Fruit fly (Drosophila melanogaster) whole organism, embryonic: ENCODE measurements around the gene CG6163.
A peak's percentile ranks its signal among the peaks of the same experiment; 100 is the strongest.

Experiments
- ATbp ChIP-seq: fragments of 200-800 bp; sonication (Bioruptor generic); optimal IDR thresholded peaks from 2 replicates; lab custom pipeline; 2017; ENCODE audit warnings: missing biosample characterization, mild to moderate bottlenecking, missing genetic modification characterization, missing genetic modification reagents
- Ada2b ChIP-seq: fragments of 200-800 bp; sonication (Bioruptor generic); IDR thresholded peaks from 2 replicates; pipeline ENCODE4 v1.3.6; 2022; ENCODE audit warnings: missing biosample characterization, missing genetic modification characterization
- Atf6 ChIP-seq: fragments of 200-800 bp; sonication (Bioruptor generic); IDR thresholded peaks from 2 replicates; pipeline ENCODE4 v1.3.6; 2022; ENCODE audit warnings: missing biosample characterization, missing genetic modification characterization
- CG10209 ChIP-seq: fragments of 200-800 bp; sonication (Bioruptor generic); optimal IDR thresholded peaks from 3 replicates; lab custom pipeline; 2017; ENCODE audit warnings: missing biosample characterization, mild to moderate bottlenecking, missing genetic modification characterization, missing genetic modification reagents
- CG11504 ChIP-seq: fragments of 200-800 bp; sonication (Bioruptor generic); optimal IDR thresholded peaks from 3 replicates; lab custom pipeline; 2019; ENCODE audit warnings: missing biosample characterization, mild to moderate bottlenecking, missing genetic modification characterization, moderate library complexity
- CG11695 ChIP-seq: fragments of 200-800 bp; sonication (Bioruptor generic); IDR thresholded peaks from 3 replicates; pipeline ENCODE4 v1.3.6; 2022; ENCODE audit warnings: missing biosample characterization, missing genetic modification characterization
- CG12391 ChIP-seq: fragments of 200-800 bp; sonication (Bioruptor generic); optimal IDR thresholded peaks from 3 replicates; lab custom pipeline; 2018; ENCODE audit warnings: missing biosample characterization, mild to moderate bottlenecking, missing genetic modification characterization, moderate library complexity
- CG12769 ChIP-seq: fragments of 200-800 bp; sonication (Bioruptor generic); optimal IDR thresholded peaks from 2 replicates; lab custom pipeline; 2019; ENCODE audit warnings: missing biosample characterization, mild to moderate bottlenecking, missing genetic modification characterization, moderate library complexity
- CG13296 ChIP-seq: fragments of 200-800 bp; sonication (Bioruptor generic); optimal IDR thresholded peaks from 3 replicates; lab custom pipeline; 2018; ENCODE audit warnings: missing biosample characterization, mild to moderate bottlenecking, missing genetic modification characterization
- CG13424 ChIP-seq: fragments of 200-800 bp; sonication (Bioruptor generic); optimal IDR thresholded peaks from 2 replicates; lab custom pipeline; 2019; ENCODE audit warnings: missing biosample characterization, mild to moderate bottlenecking, missing genetic modification characterization, moderate library complexity
- CG13894 ChIP-seq: fragments of 200-800 bp; sonication (Bioruptor generic); optimal IDR thresholded peaks from 3 replicates; lab custom pipeline; 2018; ENCODE audit warnings: missing biosample characterization, mild to moderate bottlenecking, missing genetic modification characterization, moderate library complexity
- CG14014 ChIP-seq: fragments of 200-800 bp; sonication (Bioruptor generic); IDR thresholded peaks from 2 replicates; pipeline ENCODE4 v1.3.6; 2022; ENCODE audit warnings: missing biosample characterization, missing genetic modification characterization
- CG14860 ChIP-seq: fragments of 200-800 bp; sonication (Bioruptor generic); IDR thresholded peaks from 3 replicates; pipeline ENCODE4 v1.3.6; 2022; ENCODE audit warnings: missing biosample characterization, missing genetic modification characterization; ENCODE audit not compliant: partially characterized antibody
- CG15601 ChIP-seq: fragments of 200-800 bp; sonication (Bioruptor generic); optimal IDR thresholded peaks from 3 replicates; lab custom pipeline; 2019; ENCODE audit warnings: missing biosample characterization, mild to moderate bottlenecking, missing genetic modification characterization, moderate library complexity
- CG16815 ChIP-seq: fragments of 200-800 bp; sonication (Bioruptor generic); optimal IDR thresholded peaks from 3 replicates; lab custom pipeline; 2017; ENCODE audit warnings: missing biosample characterization, mild to moderate bottlenecking, missing genetic modification characterization
- CG16863 ChIP-seq: fragments of 200-800 bp; sonication (Bioruptor generic); optimal IDR thresholded peaks from 3 replicates; lab custom pipeline; 2016; ENCODE audit warnings: missing biosample characterization, missing genetic modification characterization
- CG17568 ChIP-seq: fragments of 200-800 bp; sonication (Bioruptor generic); optimal IDR thresholded peaks from 2 replicates; lab custom pipeline; 2018; ENCODE audit warnings: missing biosample characterization, mild to moderate bottlenecking, missing genetic modification characterization, moderate library complexity
- CG17612 ChIP-seq: fragments of 200-800 bp; sonication (Bioruptor generic); IDR thresholded peaks from 2 replicates; pipeline ENCODE4 v1.3.6; 2022; ENCODE audit warnings: missing biosample characterization, missing genetic modification characterization
- CG18764 ChIP-seq: fragments of 200-800 bp; sonication (Bioruptor generic); optimal IDR thresholded peaks from 3 replicates; lab custom pipeline; 2016; ENCODE audit warnings: missing biosample characterization, missing genetic modification characterization
- CG2712 ChIP-seq: fragments of 200-800 bp; optimal IDR thresholded peaks from 3 replicates; lab custom pipeline; 2019; ENCODE audit warnings: missing biosample characterization, mild to moderate bottlenecking, missing genetic modification characterization, moderate library complexity
- CG30403 ChIP-seq: fragments of 200-800 bp; sonication (Bioruptor generic); optimal IDR thresholded peaks from 3 replicates; lab custom pipeline; 2016; ENCODE audit warnings: missing biosample characterization, missing genetic modification characterization
- CG5245 ChIP-seq: fragments of 200-800 bp; sonication (Bioruptor generic); optimal IDR thresholded peaks from 3 replicates; lab custom pipeline; 2016; ENCODE audit warnings: missing biosample characterization, missing genetic modification characterization
- CG6683 ChIP-seq: fragments of 200-800 bp; sonication (Bioruptor generic); optimal IDR thresholded peaks from 2 replicates; lab custom pipeline; 2017; ENCODE audit warnings: missing biosample characterization, mild to moderate bottlenecking, missing genetic modification characterization, missing genetic modification reagents
- CG7556 ChIP-seq: fragments of 200-800 bp; sonication (Bioruptor generic); optimal IDR thresholded peaks from 2 replicates; lab custom pipeline; 2017; ENCODE audit warnings: missing biosample characterization, mild to moderate bottlenecking, missing genetic modification characterization
- CG8281 ChIP-seq: fragments of 200-800 bp; sonication (Bioruptor generic); optimal IDR thresholded peaks from 2 replicates; lab custom pipeline; 2018; ENCODE audit warnings: missing biosample characterization, mild to moderate bottlenecking, missing genetic modification characterization, moderate library complexity
- CoRest ChIP-seq: fragments of 200-800 bp; sonication (Bioruptor generic); optimal IDR thresholded peaks from 3 replicates; lab custom pipeline; 2018; ENCODE audit warnings: missing biosample characterization, mild to moderate bottlenecking, missing genetic modification characterization, moderate library complexity
- Dip2 ChIP-seq: fragments of 200-800 bp; sonication (Bioruptor generic); IDR thresholded peaks from 2 replicates; pipeline ENCODE4 v1.3.6; 2022; ENCODE audit warnings: missing biosample characterization, missing genetic modification characterization
- Drgx ChIP-seq: fragments of 200-800 bp; sonication (Bioruptor generic); IDR thresholded peaks from 2 replicates; pipeline ENCODE4 v1.3.6; 2022; ENCODE audit warnings: missing biosample characterization, missing genetic modification characterization
- Eip74EF ChIP-seq, 2 experiments: fragments of 200-800 bp in 1 of 2; fragments of >200 bp in 1 of 2; sonication (Bioruptor generic) in 1 of 2; optimal IDR thresholded peaks; 2 replicates each; lab custom pipeline; 2017 to 2019; ENCODE audit warnings: missing biosample characterization in 2 of 2, missing genetic modification characterization in 2 of 2, mild to moderate bottlenecking in 1 of 2, moderate library complexity in 1 of 2
- H2.0 ChIP-seq: fragments of 200-800 bp; sonication (Bioruptor generic); IDR thresholded peaks from 2 replicates; pipeline ENCODE4 v1.3.6; 2022; ENCODE audit warnings: missing biosample characterization, missing genetic modification characterization
- Hand ChIP-seq: fragments of 200-800 bp; sonication (Bioruptor generic); optimal IDR thresholded peaks from 2 replicates; lab custom pipeline; 2017; ENCODE audit warnings: mild to moderate bottlenecking, missing biosample characterization, missing genetic modification reagents, missing genetic modification characterization
- Hr3 ChIP-seq: fragments of 200-800 bp; sonication (Bioruptor generic); optimal IDR thresholded peaks from 3 replicates; lab custom pipeline; 2016; ENCODE audit warnings: missing biosample characterization, missing genetic modification characterization
- Med ChIP-seq: fragments of 200-800 bp; sonication (Bioruptor generic); peaks from one replicate; lab custom pipeline; 2016; ENCODE audit warnings: missing biosample characterization, missing genetic modification characterization, mild to moderate bottlenecking, inconsistent platforms, moderate library complexity
- NK7.1 ChIP-seq: fragments of 200-800 bp; sonication (Bioruptor generic); optimal IDR thresholded peaks from 3 replicates; lab custom pipeline; 2016; ENCODE audit warnings: missing biosample characterization, missing genetic modification characterization
- Rx ChIP-seq: fragments of 200-800 bp; sonication (Bioruptor generic); IDR thresholded peaks from 2 replicates; pipeline ENCODE4 v1.3.6; 2022; ENCODE audit warnings: missing biosample characterization, missing genetic modification characterization
- Six4 ChIP-seq: fragments of 200-800 bp; sonication (Bioruptor generic); optimal IDR thresholded peaks from 2 replicates; lab custom pipeline; 2016; ENCODE audit warnings: missing biosample characterization, missing genetic modification characterization
- az2 ChIP-seq: fragments of 200-800 bp; sonication (Bioruptor generic); optimal IDR thresholded peaks from 3 replicates; lab custom pipeline; 2016; ENCODE audit warnings: missing biosample characterization, missing genetic modification characterization
- cwo ChIP-seq: fragments of 200-800 bp; sonication (Bioruptor generic); optimal IDR thresholded peaks from 3 replicates; lab custom pipeline; 2017; ENCODE audit warnings: missing biosample characterization, missing genetic modification characterization, mild to moderate bottlenecking, moderate library complexity, missing genetic modification reagents
- fd96Cb ChIP-seq: fragments of 200-800 bp; sonication (Bioruptor generic); optimal IDR thresholded peaks from 2 replicates; lab custom pipeline; 2018; ENCODE audit warnings: missing biosample characterization, mild to moderate bottlenecking, missing genetic modification characterization, moderate library complexity
- ken ChIP-seq: fragments of 200-800 bp; sonication (Bioruptor generic); IDR thresholded peaks from 3 replicates; pipeline ENCODE4 v1.3.6; 2022; ENCODE audit warnings: missing biosample characterization, missing genetic modification characterization
- klu ChIP-seq: fragments of 200-800 bp; sonication (Bioruptor generic); IDR thresholded peaks from 2 replicates; pipeline ENCODE4 v1.3.6; 2022; ENCODE audit warnings: missing biosample characterization, missing genetic modification characterization
- kni ChIP-seq: fragments of 200-800 bp; sonication (Bioruptor generic); optimal IDR thresholded peaks from 3 replicates; lab custom pipeline; 2017; ENCODE audit warnings: mild to moderate bottlenecking, missing biosample characterization, missing genetic modification reagents, missing genetic modification characterization
- nerfin-1 ChIP-seq: fragments of 200-800 bp; sonication (Bioruptor generic); optimal IDR thresholded peaks from 3 replicates; lab custom pipeline; 2019; ENCODE audit warnings: missing biosample characterization, mild to moderate bottlenecking, missing genetic modification characterization, moderate library complexity
- pho ChIP-seq: fragments of 200-800 bp; sonication (Bioruptor generic); optimal IDR thresholded peaks from 2 replicates; lab custom pipeline; 2016; ENCODE audit warnings: missing biosample characterization, missing genetic modification characterization
- pum ChIP-seq: fragments of 200-800 bp; sonication (Bioruptor generic); optimal IDR thresholded peaks from 2 replicates; lab custom pipeline; 2016; ENCODE audit warnings: missing biosample characterization, missing genetic modification characterization
- sens ChIP-seq: fragments of 200-800 bp; sonication (Bioruptor generic); peaks from one replicate; lab custom pipeline; 2016; ENCODE audit warnings: missing biosample characterization, missing genetic modification characterization
- tin ChIP-seq: fragments of 200-800 bp; sonication (Bioruptor generic); optimal IDR thresholded peaks from 3 replicates; lab custom pipeline; 2016; ENCODE audit warnings: missing biosample characterization, missing genetic modification characterization
- tio ChIP-seq: fragments of 200-800 bp; sonication (Bioruptor generic); optimal IDR thresholded peaks from 2 replicates; lab custom pipeline; 2017; ENCODE audit warnings: missing biosample characterization, missing genetic modification characterization, inconsistent platforms
- ttk ChIP-seq: fragments of 200-800 bp; sonication (Bioruptor generic); IDR thresholded peaks from 2 replicates; pipeline ENCODE4 v2.1.2; 2022; ENCODE audit warnings: missing biosample characterization, missing genetic modification characterization

CG6163 gene

DNA sequence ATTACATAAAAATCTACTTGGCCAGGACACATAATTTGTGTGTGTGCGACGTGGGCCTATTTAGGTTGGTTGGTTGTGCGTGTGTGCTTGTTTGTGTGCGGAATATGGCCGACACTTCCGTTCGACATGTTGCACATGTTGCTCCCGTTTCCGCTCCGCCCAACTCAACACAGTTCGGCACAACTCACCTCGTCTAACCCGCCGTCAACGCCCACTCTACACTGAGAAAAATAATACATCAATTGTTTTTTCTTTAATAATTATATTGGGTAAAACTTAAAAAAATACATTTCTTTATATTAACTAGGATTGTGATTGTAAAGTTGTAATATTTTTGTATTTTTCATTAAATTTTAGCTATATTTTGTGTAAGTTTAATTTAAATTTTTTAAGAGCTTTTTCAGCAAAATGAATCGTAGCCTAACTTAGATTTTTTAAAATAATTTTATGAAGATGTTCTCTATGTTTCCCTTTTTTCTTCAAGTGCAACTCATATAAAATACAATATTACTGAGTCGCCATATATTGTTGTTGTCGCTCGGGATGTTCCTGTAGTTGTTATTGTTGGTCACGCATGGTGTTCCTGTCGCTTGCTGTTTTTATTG lies 33.9 kb upstream of the CG6163 start (continued):
- peak; percentile 73 for TF ChIP-seq CG30403
- TF ChIP-seq NK7.1 (GFP tag; lab: Kevin White, UChicago): no peak
- peak; percentile 60 for TF ChIP-seq az2 (GFP tag; lab: Kevin White, UChicago)
- peak; percentile 83 for TF ChIP-seq CG7556 (GFP tag; lab: Kevin White, UChicago)
- TF ChIP-seq CG18764 (GFP tag; lab: Kevin White, UChicago): peak; percentile 9
- TF ChIP-seq Six4: peak; percentile 23
- TF ChIP-seq CG13424 (tag; lab: Kevin White, UChicago): peak; percentile 67
- peak; percentile 44 for TF ChIP-seq nerfin-1 (tag; lab: Kevin White, UChicago)
- peak; percentile 40 for TF ChIP-seq Hr3 (GFP tag; lab: Kevin White, UChicago)
- TF ChIP-seq pho: no peak
- peak in 1 of 2 experiments; percentile 88 for TF ChIP-seq Eip74EF (GFP tag; optimal IDR thresholded peaks at IDR 0.05; lab: Kevin White, UChicago)
- no peak for TF ChIP-seq CG12769 (tag; lab: Kevin White, UChicago)
- TF ChIP-seq tin (GFP tag; lab: Kevin White, UChicago): peak; percentile 29
- TF ChIP-seq cwo (GFP tag; lab: Kevin White, UChicago): peak; percentile 36
- TF ChIP-seq fd96Cb (tag; lab: Kevin White, UChicago): peak; percentile 67
- peak; percentile 37 for TF ChIP-seq CG6683 (GFP tag; lab: Kevin White, UChicago)
- TF ChIP-seq Drgx (GFP tag; lab: Robert Waterston, UW): no peak
- TF ChIP-seq CG11695 (GFP tag; lab: Robert Waterston, UW): peak; percentile 63; the same call in 2 of the 3 replicates
- TF ChIP-seq kni (GFP tag; lab: Kevin White, UChicago): no peak
- TF ChIP-seq CG2712 (tag; lab: Kevin White, UChicago): peak; percentile 89
- TF ChIP-seq ATbp (GFP tag; lab: Kevin White, UChicago): peak; percentile 11
- TF ChIP-seq Dip2 (GFP tag; lab: Robert Waterston, UW): no peak
- peak; percentile 52 for TF ChIP-seq ttk
- TF ChIP-seq CG14860 (GFP tag; lab: Robert Waterston, UW): no peak
- TF ChIP-seq CG12391 (tag; lab: Kevin White, UChicago): peak; percentile 67
- peak; percentile 53 for TF ChIP-seq Med (GFP tag; lab: Kevin White, UChicago)
- no peak for TF ChIP-seq CG16863 (GFP tag; lab: Kevin White, UChicago)
- TF ChIP-seq CG16815 (GFP tag; lab: Kevin White, UChicago): no peak
- peak; percentile 50 for TF ChIP-seq sens
- no peak for TF ChIP-seq CG5245 (GFP tag; lab: Kevin White, UChicago)
- peak; percentile 43 for TF ChIP-seq CG10209 (GFP tag; lab: Kevin White, UChicago)
- TF ChIP-seq CG11504 (tag; lab: Kevin White, UChicago): peak; percentile 79
- no peak for TF ChIP-seq Rx (GFP tag; lab: Robert Waterston, UW)
- TF ChIP-seq tio (GFP tag; lab: Kevin White, UChicago): peak; percentile 12
- peak; percentile 34; the same call in 1 of the 2 replicates for TF ChIP-seq Atf6 (GFP tag; lab: Robert Waterston, UW)
- no peak for TF ChIP-seq ken
- peak; percentile 74 for TF ChIP-seq CoRest (tag; lab: Kevin White, UChicago)
- no peak for TF ChIP-seq CG13894 (tag; lab: Kevin White, UChicago)
- TF ChIP-seq Hand (GFP tag; lab: Kevin White, UChicago): peak; percentile 32
- TF ChIP-seq CG15601 (tag; lab: Kevin White, UChicago): peak; percentile 55
- TF ChIP-seq H2.0 (GFP tag; lab: Robert Waterston, UW): 0 out of 2 replicates have a peak, but pooled peaks have one; percentile 18
- TF ChIP-seq CG13296: peak; percentile 34
- TF ChIP-seq CG17612: 0 out of 2 replicates have a peak, but pooled peaks have one; percentile 24
- TF ChIP-seq pum (GFP tag; lab: Kevin White, UChicago): no peak
- 0 out of 2 replicates have a peak, but pooled peaks have one; percentile 16 for TF ChIP-seq Ada2b (GFP tag; lab: Robert Waterston, UW)
- TF ChIP-seq CG8281 (tag; lab: Kevin White, UChicago): no peak
- peak; percentile 40; the same call in 1 of the 2 replicates for TF ChIP-seq CG14014 (GFP tag; lab: Robert Waterston, UW)
- TF ChIP-seq klu (GFP tag; lab: Robert Waterston, UW): peak; percentile 14; the same call in 1 of the 2 replicates
- no peak for TF ChIP-seq CG17568 (GFP tag; lab: Kevin White, UChicago)
